Worm (Caenorhabditis elegans): Measurements from ENCODE around the gene ztf-13.

ztf-13 gene

DNA sequence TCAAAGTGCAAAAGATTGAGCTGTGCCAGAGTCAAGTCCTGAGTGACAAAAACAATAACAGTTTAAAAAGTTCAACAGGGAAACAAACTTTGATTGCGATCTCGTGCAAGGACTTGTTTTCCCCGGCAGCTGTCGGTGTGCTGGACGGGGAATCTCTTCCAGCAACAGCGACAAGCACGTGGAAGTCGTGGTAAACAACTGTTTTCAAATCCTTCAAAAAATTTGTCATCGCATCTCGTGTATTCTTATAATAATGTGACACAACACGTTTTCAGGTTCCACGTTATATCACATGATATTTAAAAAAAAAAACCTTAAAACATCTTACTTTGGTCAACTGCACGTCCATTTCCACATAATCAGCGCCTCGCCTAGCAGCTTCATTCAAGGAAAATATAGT lies 6.6 kb upstream of the ztf-13 start (continued):
- TF ChIP-seq php-3 (GFP tag; IDR thresholded peaks at IDR 0.05) (no peak), vab-7 (GFP tag; IDR thresholded peaks at IDR 0.05) (no peak), madf-9 (GFP tag; conservative IDR thresholded peaks at IDR 0.05) (no peak), F26F4.8 (GFP tag; conservative IDR thresholded peaks at IDR 0.05) (no peak), F37D6.2 (tag; optimal IDR thresholded peaks at IDR 0.05) (no peak), duxl-1 (tag; optimal IDR thresholded peaks at IDR 0.05; ENCODE audit: poor library complexity) (no peak), mdt-29 (GFP tag; IDR thresholded peaks at IDR 0.05) (peak; percentile 25; the same call in 1 of the 2 replicates), T26A8.4 (GFP tag; IDR thresholded peaks at IDR 0.05) (no peak), daf-19 (GFP tag; conservative IDR thresholded peaks at IDR 0.05) (no peak), dmd-6 (GFP tag; IDR thresholded peaks at IDR 0.05) (peak; percentile 31; the same call in 1 of the 2 replicates), zip-2 (tag; optimal IDR thresholded peaks at IDR 0.05) (no peak), T20F7.1 (GFP tag; optimal IDR thresholded peaks at IDR 0.05) (no peak), ceh-20 (GFP tag; IDR thresholded peaks at IDR 0.05) (no peak), aly-2 (tag; optimal IDR thresholded peaks at IDR 0.05) (no peak), egl-27 (tag; optimal IDR thresholded peaks at IDR 0.05) (no peak), nhr-28 (tag; optimal IDR thresholded peaks at IDR 0.05) (no peak), zip-11 (GFP tag; IDR thresholded peaks at IDR 0.05) (no peak), lir-3 (tag; optimal IDR thresholded peaks at IDR 0.05) (no peak)

DNA sequence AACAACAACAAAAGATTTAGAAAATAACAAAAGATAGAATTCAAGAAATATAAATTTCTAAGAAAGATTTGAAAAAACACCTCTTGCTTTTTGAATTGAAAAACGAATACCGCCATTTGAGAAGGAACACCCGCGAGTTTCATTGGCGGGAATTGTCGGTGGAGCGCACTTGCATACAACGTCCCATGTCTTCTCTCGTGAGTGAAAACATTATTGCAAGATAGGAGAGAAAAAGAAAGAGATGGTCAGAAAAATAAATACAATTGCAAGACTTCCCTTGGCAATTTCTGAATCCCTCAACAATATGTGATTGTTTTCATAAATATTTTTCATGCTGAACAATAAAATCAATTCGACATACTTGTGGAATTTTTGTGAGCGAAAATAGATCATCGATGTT lies 4.2 kb upstream of the ztf-13 start, which contains the start of gene K10B3.5:
Gene K10B3.5 (minus strand): TSS at position 343 of the 400 bp plus-strand sequence.
- TF ChIP-seq nhr-237 (tag; optimal IDR thresholded peaks at IDR 0.05) (no peak), dve-1 (tag; optimal IDR thresholded peaks at IDR 0.05; ENCODE audit: insufficient read depth) (peak; percentile 63), lir-3 (tag; optimal IDR thresholded peaks at IDR 0.05) (no peak), php-3 (GFP tag; IDR thresholded peaks at IDR 0.05) (no peak), lin-13 (GFP tag; optimal IDR thresholded peaks at IDR 0.05) (peak; percentile 67), R02D3.7 (tag; optimal IDR thresholded peaks at IDR 0.05) (no peak), mxl-3 (GFP tag; optimal IDR thresholded peaks at IDR 0.05) (no peak), ceh-82 (tag; optimal IDR thresholded peaks at IDR 0.05) (no peak), mep-1 (tag; optimal IDR thresholded peaks at IDR 0.05) (peak; percentile 89), jun-1 (tag; optimal IDR thresholded peaks at IDR 0.05) (no peak), zip-11 (GFP tag; IDR thresholded peaks at IDR 0.05) (no peak), aha-1 (tag) (peak; percentile 97), hlh-30 (tag; optimal IDR thresholded peaks at IDR 0.05; ENCODE audit: insufficient read depth) (peak; percentile 99), nhr-102 (tag; optimal IDR thresholded peaks at IDR 0.05) (peak; percentile 16), hif-1 (tag; optimal IDR thresholded peaks at IDR 0.05) (peak in 1 of 2 experiments; percentile 73), pha-4 (GFP tag; IDR thresholded peaks at IDR 0.05) (no peak), pha-4 (tag; optimal IDR thresholded peaks at IDR 0.05) (peak; percentile 55), cey-2 (tag; optimal IDR thresholded peaks at IDR 0.05; ENCODE audit: borderline replicate concordance, insufficient read depth) (no peak), egl-27 (tag; optimal IDR thresholded peaks at IDR 0.05) (no peak), daf-16 (GFP tag; optimal IDR thresholded peaks at IDR 0.05) (peak in 1 of 2 experiments; percentile 43), daf-16 (tag; optimal IDR thresholded peaks at IDR 0.05) (peak; percentile 50), F44E2.7 (GFP tag; IDR thresholded peaks at IDR 0.05) (no peak), F49E8.2 (tag; optimal IDR thresholded peaks at IDR 0.05; ENCODE audit: borderline replicate concordance) (no peak), ZK546.5 (tag; optimal IDR thresholded peaks at IDR 0.05) (no peak), ztf-7 (tag; optimal IDR thresholded peaks at IDR 0.05) (no peak), ceh-32 (tag; optimal IDR thresholded peaks at IDR 0.05; ENCODE audit: poor library complexity) (no peak), mdl-1 (tag; optimal IDR thresholded peaks at IDR 0.05) (peak in 1 of 2 experiments; percentile 23), lin-38 (GFP tag; IDR thresholded peaks at IDR 0.05) (peak; percentile 95), nhr-42 (GFP tag; IDR thresholded peaks at IDR 0.05) (no peak), nhr-28 (tag; optimal IDR thresholded peaks at IDR 0.05) (peak; percentile 48), nhr-6 (tag; optimal IDR thresholded peaks at IDR 0.05) (peak; percentile 52), unc-130 (GFP tag; optimal IDR thresholded peaks at IDR 0.05) (no peak), saeg-2 (GFP tag; IDR thresholded peaks at IDR 0.05) (no peak), dmd-6 (GFP tag; IDR thresholded peaks at IDR 0.05) (0 out of 2 replicates have a peak, but pooled peaks have one; percentile 29), nhr-41 (GFP tag; IDR thresholded peaks at IDR 0.05) (no peak), mdt-29 (GFP tag; IDR thresholded peaks at IDR 0.05) (no peak), dpl-1 (GFP tag; optimal IDR thresholded peaks at IDR 0.05) (peak; percentile 80), lin-15B (tag; optimal IDR thresholded peaks at IDR 0.05) (no peak), egl-43 (GFP tag; IDR thresholded peaks at IDR 0.05) (no peak)
